Worm (Caenorhabditis elegans) whole organism, dauer: ENCODE measurements around the gene srh-37.

ENCODE experiments used
- unc-62 ChIP-seq: sonication (generic microtip); optimal IDR thresholded peaks from 2 replicates; lab custom pipeline; 2017; ENCODE audit warnings: missing biosample characterization, missing genetic modification reagents, missing genetic modification characterization

The srh-37 gene

ce11 chrV:512420-512819 lies at the start of gene srh-37:
Gene srh-37, minus strand, starts transcription at chrV:512520.
- TF ChIP-seq unc-62 (GFP tag; lab: Kevin White, UChicago): no peak

- TF ChIP-seq unc-62 (GFP tag; lab: Kevin White, UChicago): no peak
These were observed 47.6 kb upstream of the srh-37 start, which contains the start of gene srx-7 for ce11 chrV:559940-560339. Gene srx-7, plus strand, starts transcription at chrV:560195.

DNA sequence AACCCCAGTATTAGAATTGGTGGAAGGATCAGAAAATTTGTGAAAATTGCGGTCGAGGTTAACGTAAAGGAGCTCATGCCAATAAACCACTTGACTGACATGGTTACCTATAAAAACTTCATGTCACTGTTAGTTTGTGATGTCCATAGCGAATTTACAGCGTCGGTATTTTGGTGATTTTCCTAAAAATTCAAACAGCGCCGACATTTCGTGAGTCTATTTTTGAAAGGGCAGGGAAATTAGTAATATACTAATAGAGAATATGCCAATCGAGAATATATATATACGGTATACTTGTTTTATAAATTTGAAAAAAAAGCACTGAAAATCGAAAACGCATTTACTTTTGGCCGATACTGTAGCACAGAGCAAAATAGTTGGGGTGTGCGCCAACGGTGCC lies 43.7 kb upstream of the srh-37 start, which contains the start of gene srx-8:
Gene srx-8, minus strand, starts transcription at position 101 of the 400 bp plus-strand sequence.
- no peak for TF ChIP-seq unc-62 (GFP tag; lab: Kevin White, UChicago)

DNA sequence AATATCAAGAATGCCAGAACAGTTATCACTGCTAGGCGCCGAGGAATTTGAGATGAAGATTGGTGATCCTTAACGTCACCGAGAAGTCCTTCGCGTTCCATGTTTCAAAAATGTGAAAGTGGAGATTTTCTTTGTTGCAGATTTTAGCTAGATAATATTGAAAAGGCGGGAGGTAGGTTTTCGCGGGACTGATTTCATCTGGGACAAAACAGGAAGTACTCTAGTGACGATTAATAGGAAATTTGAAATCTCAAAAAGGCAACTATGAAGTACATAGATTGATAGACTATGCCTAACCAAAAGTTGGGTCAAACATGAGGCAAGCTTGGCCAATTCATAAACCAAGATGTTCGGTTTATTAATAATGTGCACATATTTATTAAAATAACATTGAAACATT lies 40.7 kb upstream of the srh-37 start, which contains the start of gene C14C6.8:
Gene C14C6.8, minus strand, starts transcription at position 101 of the 400 bp plus-strand sequence.
- TF ChIP-seq unc-62 (GFP tag; lab: Kevin White, UChicago): no peak

DNA sequence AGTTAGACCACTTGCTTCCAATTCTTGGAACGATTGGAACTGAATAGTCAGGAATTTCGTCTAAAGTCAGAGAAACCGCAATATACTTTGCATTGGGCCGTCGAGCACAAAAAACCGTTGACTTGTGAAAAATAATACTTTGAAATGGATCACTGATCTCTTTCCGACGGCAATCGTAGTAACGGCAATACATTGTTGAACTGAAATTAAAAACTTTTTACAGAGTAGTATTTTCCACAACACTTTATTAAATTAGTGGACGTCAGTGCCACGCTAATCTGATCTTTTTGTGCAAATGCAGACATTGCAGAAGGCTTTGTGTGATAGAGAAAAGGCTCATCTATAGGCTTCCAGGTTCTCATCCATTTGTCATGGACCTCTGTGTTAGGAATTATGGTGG lies 40.1 kb upstream of the srh-37 start:
- no peak for TF ChIP-seq unc-62 (GFP tag; lab: Kevin White, UChicago)

DNA sequence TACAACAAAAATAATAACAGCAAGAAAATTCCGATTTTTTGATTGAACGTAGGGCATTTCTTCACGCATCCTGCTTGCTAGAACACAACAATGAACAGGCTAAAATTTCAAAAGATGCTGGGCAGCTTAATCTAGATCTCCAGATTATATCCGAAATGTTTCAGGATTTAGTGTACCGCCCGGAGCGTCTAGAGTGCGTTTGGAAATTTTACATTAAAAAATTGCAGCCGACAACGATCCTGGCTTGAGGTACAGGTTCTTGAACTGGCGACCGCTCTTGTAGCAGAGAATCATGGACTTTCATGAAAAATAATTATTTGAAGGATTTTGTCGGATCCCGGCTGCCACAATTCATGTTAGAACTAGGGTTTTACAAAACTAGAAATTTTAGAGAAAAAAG lies 35.7 kb upstream of the srh-37 start, which contains the start of gene C14C6.6:
Gene C14C6.6, minus strand, starts transcription at position 101 of the 400 bp plus-strand sequence.
- no peak for TF ChIP-seq unc-62 (GFP tag; lab: Kevin White, UChicago)

DNA sequence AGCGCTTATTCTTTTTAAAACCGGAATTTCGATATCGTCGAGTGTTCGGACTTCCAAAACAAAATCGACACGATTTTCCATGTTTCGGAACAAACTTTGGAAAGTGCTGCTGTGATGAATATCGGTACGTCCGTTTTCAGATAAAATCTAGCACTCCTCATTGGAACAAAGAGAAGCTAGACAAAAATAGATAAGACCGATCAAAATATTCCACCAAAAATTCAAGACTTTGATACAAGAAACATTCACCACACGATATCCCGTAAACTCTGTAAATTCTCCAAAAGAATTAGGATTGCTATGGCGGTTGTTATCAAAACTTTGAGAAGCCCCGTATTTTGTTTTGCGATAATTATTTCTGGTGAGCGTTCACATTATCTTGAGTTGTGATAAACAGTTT lies 30.8 kb upstream of the srh-37 start, which contains the start of gene C14C6.3:
Gene C14C6.3, plus strand, starts transcription at position 301 of the 400 bp plus-strand sequence.
- no peak for TF ChIP-seq unc-62 (GFP tag; lab: Kevin White, UChicago)

ce11 chrV:541470-541869 lies 29.1 kb upstream of the srh-37 start:
- no peak for TF ChIP-seq unc-62 (GFP tag; lab: Kevin White, UChicago)

ce11 chrV:539040-539510 lies 26.8 kb upstream of the srh-37 start, which contains the start of gene nhr-155:
Gene nhr-155, plus strand, starts transcription at chrV:539460.
- no peak for TF ChIP-seq unc-62 (GFP tag; lab: Kevin White, UChicago)

- TF ChIP-seq unc-62 (GFP tag; lab: Kevin White, UChicago): no peak
These were observed 24.3 kb upstream of the srh-37 start, which contains the start of gene C14C6.5 for ce11 chrV:536571-536970. Gene C14C6.5, plus strand, starts transcription at chrV:536628.

DNA sequence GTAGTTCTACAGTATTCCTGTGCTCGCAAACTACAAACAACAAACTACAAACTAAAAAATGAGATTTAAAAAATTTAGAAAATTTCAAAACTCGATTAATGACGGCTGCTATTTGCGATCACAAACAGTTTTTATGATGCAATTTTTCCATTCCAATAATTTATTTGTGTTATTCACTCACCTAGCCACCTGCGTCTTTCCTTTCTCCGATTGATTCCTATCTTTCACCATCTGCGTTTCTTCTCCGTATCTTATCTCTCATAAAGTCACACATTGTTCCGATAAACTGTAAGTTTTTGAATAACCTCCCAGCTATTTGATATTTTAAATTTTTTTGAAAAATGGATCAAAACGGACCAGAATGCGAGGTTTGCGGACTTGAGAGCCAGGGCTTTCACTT lies 21.9 kb upstream of the srh-37 start, which contains the start of gene nhr-132:
Gene nhr-132, plus strand, starts transcription at position 271 of the 400 bp plus-strand sequence.
- TF ChIP-seq unc-62 (GFP tag; lab: Kevin White, UChicago): no peak

ce11 chrV:532046-532445 lies 19.7 kb upstream of the srh-37 start, which contains the start of gene nhr-58:
Gene nhr-58, plus strand, starts transcription at chrV:532259.
- no peak for TF ChIP-seq unc-62 (GFP tag; lab: Kevin White, UChicago)

DNA sequence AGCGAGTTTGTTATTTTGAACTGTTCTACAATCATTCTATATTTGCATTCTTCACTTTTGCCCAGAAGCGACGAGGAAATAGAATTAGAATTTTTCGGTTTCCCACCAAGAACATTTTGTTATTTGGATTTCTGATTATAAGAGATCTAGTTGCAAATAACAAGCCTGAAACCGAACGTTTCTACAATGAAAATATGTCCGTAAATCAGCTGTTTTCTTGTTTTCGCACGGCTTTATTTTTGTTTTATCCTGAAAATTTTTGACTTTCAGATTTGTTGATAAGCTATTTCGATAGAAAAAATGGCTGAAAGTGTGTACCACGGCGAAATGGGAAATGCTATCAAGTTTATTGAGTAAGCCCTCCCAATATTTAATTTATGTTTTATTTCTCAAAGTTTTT lies 15.3 kb upstream of the srh-37 start, which contains the start of gene srw-108:
Gene srw-108, plus strand, starts transcription at position 301 of the 400 bp plus-strand sequence.
- no peak for TF ChIP-seq unc-62 (GFP tag; lab: Kevin White, UChicago)

ce11 chrV:525040-525439 lies 12.7 kb upstream of the srh-37 start, which contains the start of gene R11G11.16:
Gene R11G11.16, minus strand, starts transcription at chrV:525140.
- TF ChIP-seq unc-62 (GFP tag; lab: Kevin White, UChicago): no peak

ce11 chrV:524058-524457 lies 11.7 kb upstream of the srh-37 start, which contains the start of gene lipl-3:
Gene lipl-3, minus strand, starts transcription at chrV:524218.
- TF ChIP-seq unc-62 (GFP tag; lab: Kevin White, UChicago): no peak

DNA sequence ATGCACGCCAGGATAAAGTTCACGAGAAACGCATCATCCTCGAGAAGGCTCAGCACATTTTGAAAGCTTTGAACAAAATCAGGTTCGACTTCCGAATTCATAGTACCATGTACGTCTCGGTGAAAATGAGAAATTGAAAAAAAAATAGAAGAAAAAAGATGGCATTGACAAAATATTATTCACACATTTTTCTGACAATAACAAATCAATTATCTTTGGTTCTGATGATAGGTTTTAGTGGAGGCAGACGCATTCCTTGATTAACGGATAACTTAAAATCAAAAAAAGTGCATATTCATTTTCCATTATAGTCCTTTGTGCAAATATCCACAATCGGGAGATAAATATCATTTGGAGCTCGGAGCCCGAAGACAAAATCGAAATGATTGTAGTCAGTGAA lies 9.2 kb upstream of the srh-37 start, which contains the start of gene srw-107:
Gene srw-107, minus strand, starts transcription at position 101 of the 400 bp plus-strand sequence.
- TF ChIP-seq unc-62 (GFP tag; lab: Kevin White, UChicago): no peak

ce11 chrV:519445-519844 lies 7.1 kb upstream of the srh-37 start, which contains the start of gene nhr-210:
Gene nhr-210, minus strand, starts transcription at chrV:519545.
- TF ChIP-seq unc-62 (GFP tag; lab: Kevin White, UChicago): no peak
